Worm (Caenorhabditis elegans): ENCODE measurements around the gene F19G12.3.

ce11 chrX:1412844-1413243, 11.8 kb upstream of the F19G12.3 start, which contains the start of gene srh-19:
- TF ChIP-seq tbx-2 (tag; optimal IDR thresholded peaks at IDR 0.05) (no peak), nhr-12 (tag; optimal IDR thresholded peaks at IDR 0.05) (no peak), mdl-1 (tag; optimal IDR thresholded peaks at IDR 0.05) (no peak), blmp-1 (tag; optimal IDR thresholded peaks at IDR 0.05) (no peak), fkh-10 (GFP tag; optimal IDR thresholded peaks at IDR 0.05) (no peak), mep-1 (tag; optimal IDR thresholded peaks at IDR 0.05) (no peak), C04F5.9 (tag; optimal IDR thresholded peaks at IDR 0.05) (no peak), ceh-82 (tag; optimal IDR thresholded peaks at IDR 0.05) (no peak), ces-1 (GFP tag; optimal IDR thresholded peaks at IDR 0.05) (no peak), nhr-11 (tag; optimal IDR thresholded peaks at IDR 0.05) (no peak), xbp-1 (tag; optimal IDR thresholded peaks at IDR 0.05) (no peak), ama-1 (optimal IDR thresholded peaks at IDR 0.05) (no peak), pag-3 (tag; optimal IDR thresholded peaks at IDR 0.05; ENCODE audit: borderline replicate concordance, insufficient read depth) (no peak)

Measured in whole organism, L1 larva.